Fruit fly (Drosophila melanogaster): Measurements from ENCODE around the gene CG43618.

- no peak for TF ChIP-seq CG8478 (optimal IDR thresholded peaks at IDR 0.05)
- no peak for TF ChIP-seq CTCF (optimal IDR thresholded peaks at IDR 0.05)
Observed at dm6 chr3R:8038927-8039326, 10.0 kb upstream of the CG43618 start.
